Fruit fly (Drosophila melanogaster): ENCODE measurements around the gene Ten-a.

Gene Ten-a

DNA sequence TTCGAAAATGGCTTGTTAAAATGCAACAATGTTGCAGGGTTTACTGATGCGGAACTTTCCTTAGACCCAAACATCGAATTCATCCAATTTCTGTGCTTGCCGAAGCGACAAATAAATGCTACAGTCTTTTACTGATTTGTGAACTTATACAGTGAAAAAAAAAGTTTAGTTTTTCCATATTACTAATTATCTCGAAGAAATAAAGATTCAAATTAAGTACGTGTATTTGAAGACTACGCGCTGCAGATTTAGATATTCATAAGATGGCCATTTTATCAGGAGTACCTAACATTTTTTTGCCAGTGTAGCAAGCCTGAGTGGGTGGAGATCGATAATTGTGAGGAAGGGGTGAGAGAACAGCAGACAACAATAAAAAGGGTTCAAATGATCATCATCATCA, 178.0 kb downstream of the Ten-a start:
- TF ChIP-seq CG4617 (GFP tag; optimal IDR thresholded peaks at IDR 0.05; ENCODE audit: borderline replicate concordance) (no peak), nmo (GFP tag; optimal IDR thresholded peaks at IDR 0.05) (peak; percentile 86), Nf-YB (GFP tag; optimal IDR thresholded peaks at IDR 0.05) (no peak), CG16779 (GFP tag; IDR thresholded peaks at IDR 0.05) (no peak), zen (tag; optimal IDR thresholded peaks at IDR 0.05) (no peak), Dek (tag; optimal IDR thresholded peaks at IDR 0.05) (no peak), CG18262 (tag; optimal IDR thresholded peaks at IDR 0.05) (peak; percentile 88), CG11560 (tag; IDR thresholded peaks at IDR 0.05) (no peak), ap (GFP tag; IDR thresholded peaks at IDR 0.05) (no peak), Lhr (GFP tag; optimal IDR thresholded peaks at IDR 0.05) (no peak), Blimp-1 (GFP tag; optimal IDR thresholded peaks at IDR 0.05) (peak; percentile 56), CG12299 (tag; optimal IDR thresholded peaks at IDR 0.05) (no peak), dmrt11E (tag; optimal IDR thresholded peaks at IDR 0.05) (peak; percentile 57), odd (GFP tag; optimal IDR thresholded peaks at IDR 0.05) (no peak), CG4707 (GFP tag; optimal IDR thresholded peaks at IDR 0.05) (no peak), cwo (GFP tag; optimal IDR thresholded peaks at IDR 0.05) (no peak), CG3847 (GFP tag; IDR thresholded peaks at IDR 0.05) (no peak), Taf1 (GFP tag; IDR thresholded peaks at IDR 0.05) (no peak), emc (GFP tag; optimal IDR thresholded peaks at IDR 0.05) (no peak), wor (GFP tag; IDR thresholded peaks at IDR 0.05) (peak; percentile 32; the same call in 1 of the 2 replicates), Sox102F (GFP tag; optimal IDR thresholded peaks at IDR 0.05) (peak; percentile 57), Atf6 (GFP tag; IDR thresholded peaks at IDR 0.05) (0 out of 2 replicates have a peak, but pooled peaks have one; percentile 11), Sry-δ (GFP tag; optimal IDR thresholded peaks at IDR 0.05) (no peak), Aef1 (GFP tag; IDR thresholded peaks at IDR 0.05) (peak; percentile 15; the same call in 1 of the 3 replicates), CG10274 (GFP tag; optimal IDR thresholded peaks at IDR 0.05) (no peak), mam (GFP tag; optimal IDR thresholded peaks at IDR 0.05) (peak; percentile 48), Hr39 (optimal IDR thresholded peaks at IDR 0.05) (no peak), vvl (GFP tag; IDR thresholded peaks at IDR 0.05) (peak; percentile 48; the same call in 1 of the 2 replicates), CG15073 (GFP tag; optimal IDR thresholded peaks at IDR 0.05) (no peak), grn (GFP tag; optimal IDR thresholded peaks at IDR 0.05) (no peak), CG2875 (GFP tag; optimal IDR thresholded peaks at IDR 0.05) (no peak), amos (GFP tag; IDR thresholded peaks at IDR 0.05; ENCODE audit: partially characterized antibody) (no peak), NfI (GFP tag; optimal IDR thresholded peaks at IDR 0.05) (no peak), gfzf (GFP tag; optimal IDR thresholded peaks at IDR 0.05) (no peak), tx (GFP tag; optimal IDR thresholded peaks at IDR 0.05) (no peak), CG6654 (GFP tag; optimal IDR thresholded peaks at IDR 0.05) (peak; percentile 0), so (GFP tag; IDR thresholded peaks at IDR 0.05) (peak; percentile 38; the same call in 1 of the 3 replicates), CG13287 (GFP tag; IDR thresholded peaks at IDR 0.05; ENCODE audit: partially characterized antibody) (no peak), stc (GFP tag; IDR thresholded peaks at IDR 0.05) (peak; percentile 70), CG11085 (GFP tag; IDR thresholded peaks at IDR 0.05) (no peak), mld (GFP tag; IDR thresholded peaks at IDR 0.05; ENCODE audit: partially characterized antibody) (no peak), sug (tag; optimal IDR thresholded peaks at IDR 0.05) (no peak), CG12744 (GFP tag; optimal IDR thresholded peaks at IDR 0.05) (no peak), CG17912 (GFP tag; optimal IDR thresholded peaks at IDR 0.05) (no peak), twi (tag; optimal IDR thresholded peaks at IDR 0.05) (no peak), NC2α (GFP tag; optimal IDR thresholded peaks at IDR 0.05) (no peak), CG16813 (GFP tag; IDR thresholded peaks at IDR 0.05; ENCODE audit: partially characterized antibody) (no peak), CG33213 (GFP tag; optimal IDR thresholded peaks at IDR 0.05) (no peak), nerfin-2 (GFP tag; IDR thresholded peaks at IDR 0.05; ENCODE audit: partially characterized antibody) (no peak), Doc3 (GFP tag; IDR thresholded peaks at IDR 0.05; ENCODE audit: partially characterized antibody) (no peak), Oli (tag; optimal IDR thresholded peaks at IDR 0.05) (peak; percentile 55)
